Worm (Caenorhabditis elegans) whole organism, mixed stage, embryonic: ENCODE data around the gene C06C3.4.

Source experiments
- blmp-1 ChIP-seq: fragments of 150-350 bp; optimal IDR thresholded peaks from 2 replicates; lab custom pipeline; 2014; ENCODE audit warnings: missing biosample characterization, missing genetic modification characterization
- elt-1 ChIP-seq: sonication (generic microtip); optimal IDR thresholded peaks from 2 replicates; lab custom pipeline; 2017; ENCODE audit warnings: missing genetic modification characterization, mild to moderate bottlenecking, missing compliant biosample characterization, antibody characterized with exemption, moderate library complexity, borderline replicate concordance; ENCODE audit not compliant: insufficient read depth
- ham-2 ChIP-seq: fragments of 200-800 bp; sonication (Bioruptor generic); optimal IDR thresholded peaks from 2 replicates; lab custom pipeline; 2018; ENCODE audit warnings: mild to moderate bottlenecking, missing genetic modification characterization, missing compliant biosample characterization
- hlh-1 ChIP-seq: fragments of 150-350 bp; optimal IDR thresholded peaks from 2 replicates; lab custom pipeline; 2014; ENCODE audit warnings: missing biosample characterization, missing genetic modification reagents, missing genetic modification characterization
- lin-13 ChIP-seq: fragments of 150-350 bp; optimal IDR thresholded peaks from 2 replicates; lab custom pipeline; 2014; ENCODE audit warnings: missing biosample characterization, missing genetic modification characterization
- lsy-2 ChIP-seq: fragments of 150-350 bp; optimal IDR thresholded peaks from 2 replicates; lab custom pipeline; 2014; ENCODE audit warnings: missing biosample characterization, missing genetic modification characterization
- mep-1 ChIP-seq: fragments of 150-350 bp; optimal IDR thresholded peaks from 2 replicates; lab custom pipeline; 2017; ENCODE audit warnings: missing biosample characterization, missing genetic modification reagents, missing genetic modification characterization, inconsistent platforms
- mls-2 ChIP-seq: sonication (generic microtip); optimal IDR thresholded peaks from 2 replicates; lab custom pipeline; 2016; ENCODE audit warnings: mild to moderate bottlenecking, missing genetic modification characterization, moderate library complexity, missing compliant biosample characterization
- nhr-12 ChIP-seq: fragments of 150-350 bp; optimal IDR thresholded peaks from 2 replicates; lab custom pipeline; 2014; ENCODE audit warnings: missing biosample characterization, missing genetic modification characterization
- snpc-4 ChIP-seq: fragments of 150-350 bp; optimal IDR thresholded peaks from 2 replicates; lab custom pipeline; 2014; ENCODE audit warnings: missing biosample characterization, missing genetic modification characterization
- sptf-1 ChIP-seq: sonication (generic microtip); optimal IDR thresholded peaks from 2 replicates; lab custom pipeline; 2017; ENCODE audit warnings: mild to moderate bottlenecking, missing genetic modification characterization, moderate library complexity, missing compliant biosample characterization
- unc-39 ChIP-seq: fragments of 150-350 bp; optimal IDR thresholded peaks from 2 replicates; lab custom pipeline; 2014; ENCODE audit warnings: missing biosample characterization, missing genetic modification characterization
- unc-62 ChIP-seq: fragments of 150-350 bp; optimal IDR thresholded peaks from 2 replicates; lab custom pipeline; 2014; ENCODE audit warnings: missing biosample characterization, missing genetic modification reagents, missing genetic modification characterization
- ztf-11 ChIP-seq: fragments of 150-350 bp; optimal IDR thresholded peaks from 2 replicates; lab custom pipeline; 2014; ENCODE audit warnings: missing biosample characterization, missing genetic modification characterization

ce11 chrII:9336651-9337050 is 36.4 kb upstream of the C06C3.4 start:
- TF ChIP-seq ham-2 (GFP tag; lab: Kevin White, UChicago) = no peak
- no peak for TF ChIP-seq hlh-1 (tag; lab: Kevin White, UChicago)
- no peak for TF ChIP-seq unc-62 (GFP tag; lab: Kevin White, UChicago)
- TF ChIP-seq elt-1 (tag; lab: Kevin White, UChicago) = no peak
- no peak for TF ChIP-seq ztf-11
- TF ChIP-seq snpc-4 (tag; lab: Kevin White, UChicago) = no peak
- no peak for TF ChIP-seq lin-13 (tag; lab: Kevin White, UChicago)
- no peak for TF ChIP-seq mep-1 (tag; lab: Kevin White, UChicago)
- TF ChIP-seq blmp-1 (tag; lab: Kevin White, UChicago) = no peak
- TF ChIP-seq nhr-12 (tag; lab: Kevin White, UChicago) = no peak
- TF ChIP-seq sptf-1 (tag; lab: Kevin White, UChicago) = no peak
- TF ChIP-seq lsy-2 = no peak
- no peak for TF ChIP-seq unc-39 (tag; lab: Kevin White, UChicago)
- no peak for TF ChIP-seq mls-2 (tag; lab: Kevin White, UChicago)
